Fruit fly (Drosophila melanogaster) whole organism, embryonic: ENCODE data around the gene Or85a.

Source experiments
- Abd-B ChIP-seq: fragments of 200-800 bp; sonication (Bioruptor generic); optimal IDR thresholded peaks from 2 replicates; lab custom pipeline; 2018; ENCODE audit warnings: missing biosample characterization, mild to moderate bottlenecking, missing genetic modification characterization, moderate library complexity
- Antp ChIP-seq: fragments of 200-800 bp; sonication (Bioruptor generic); optimal IDR thresholded peaks from 3 replicates; lab custom pipeline; 2016; ENCODE audit warnings: missing biosample characterization, missing genetic modification characterization
- BEAF-32 ChIP-seq: fragments of 200-800 bp; sonication (Bioruptor generic); optimal IDR thresholded peaks from 3 replicates; lab custom pipeline; 2017; ENCODE audit warnings: missing biosample characterization, missing genetic modification characterization, mild to moderate bottlenecking, moderate library complexity, missing genetic modification reagents
- Bgb ChIP-seq: fragments of 200-800 bp; sonication (Bioruptor generic); IDR thresholded peaks from 2 replicates; pipeline ENCODE4 v1.3.6; 2022; ENCODE audit warnings: missing biosample characterization, missing genetic modification characterization; ENCODE audit not compliant: partially characterized antibody
- Bteb2 ChIP-seq: fragments of 200-800 bp; sonication (Bioruptor generic); optimal IDR thresholded peaks from 2 replicates; lab custom pipeline; 2016; ENCODE audit warnings: missing biosample characterization, missing genetic modification characterization
- CG10543 ChIP-seq: fragments of 200-800 bp; sonication (Bioruptor generic); optimal IDR thresholded peaks from 3 replicates; lab custom pipeline; 2017; ENCODE audit warnings: missing biosample characterization, mild to moderate bottlenecking, missing genetic modification characterization, moderate library complexity
- CG11093 ChIP-seq: fragments of 200-800 bp; sonication (Bioruptor generic); IDR thresholded peaks from 3 replicates; pipeline ENCODE4 v1.3.6; 2022; ENCODE audit warnings: missing biosample characterization, missing genetic modification characterization
- CG11504 ChIP-seq: fragments of 200-800 bp; sonication (Bioruptor generic); optimal IDR thresholded peaks from 3 replicates; lab custom pipeline; 2019; ENCODE audit warnings: missing biosample characterization, mild to moderate bottlenecking, missing genetic modification characterization, moderate library complexity
- CG13287 ChIP-seq: fragments of 200-800 bp; sonication (Bioruptor generic); IDR thresholded peaks from 2 replicates; pipeline ENCODE4 v1.3.6; 2022; ENCODE audit warnings: missing biosample characterization, missing genetic modification characterization; ENCODE audit not compliant: partially characterized antibody
- CG15601 ChIP-seq: fragments of 200-800 bp; sonication (Bioruptor generic); optimal IDR thresholded peaks from 3 replicates; lab custom pipeline; 2019; ENCODE audit warnings: missing biosample characterization, mild to moderate bottlenecking, missing genetic modification characterization, moderate library complexity
- CG16779 ChIP-seq: fragments of 200-800 bp; sonication (Bioruptor generic); IDR thresholded peaks from 2 replicates; pipeline ENCODE4 v1.3.6; 2022; ENCODE audit warnings: missing biosample characterization, missing genetic modification characterization
- CG17359 ChIP-seq: fragments of 200-800 bp; sonication (Bioruptor generic); optimal IDR thresholded peaks from 3 replicates; lab custom pipeline; 2018; ENCODE audit warnings: missing biosample characterization, mild to moderate bottlenecking, missing genetic modification characterization, moderate library complexity
- CG18262 ChIP-seq: fragments of 200-800 bp; optimal IDR thresholded peaks from 3 replicates; lab custom pipeline; 2019; ENCODE audit warnings: missing biosample characterization, mild to moderate bottlenecking, missing genetic modification characterization, moderate library complexity
- CG2678 ChIP-seq: fragments of 200-800 bp; sonication (Bioruptor generic); optimal IDR thresholded peaks from 3 replicates; lab custom pipeline; 2019; ENCODE audit warnings: missing biosample characterization, mild to moderate bottlenecking, missing genetic modification characterization, moderate library complexity
- CG32772 ChIP-seq: fragments of 200-800 bp; sonication (Bioruptor generic); IDR thresholded peaks from 2 replicates; pipeline ENCODE4 v1.3.6; 2022; ENCODE audit warnings: missing biosample characterization, missing genetic modification characterization
- CG3726 ChIP-seq: fragments of 200-800 bp; sonication (Bioruptor generic); IDR thresholded peaks from 3 replicates; pipeline ENCODE4, ENCODE4 v1.3.6; 2022; ENCODE audit warnings: missing biosample characterization, missing genetic modification characterization
- CG3995 ChIP-seq: fragments of 200-800 bp; sonication (Bioruptor generic); optimal IDR thresholded peaks from 3 replicates; lab custom pipeline; 2016; ENCODE audit warnings: missing biosample characterization, missing genetic modification characterization
- CG4328 ChIP-seq: fragments of 200-800 bp; sonication (Bioruptor generic); optimal IDR thresholded peaks from 3 replicates; lab custom pipeline; 2017; ENCODE audit warnings: missing biosample characterization, missing genetic modification reagents, missing genetic modification characterization
- CG6854 ChIP-seq: fragments of 200-800 bp; sonication (Bioruptor generic); optimal IDR thresholded peaks from 3 replicates; lab custom pipeline; 2017; ENCODE audit warnings: missing biosample characterization, mild to moderate bottlenecking, missing genetic modification characterization
- CG7357 ChIP-seq: fragments of 200-800 bp; sonication (Bioruptor generic); IDR thresholded peaks from 3 replicates; pipeline ENCODE4 v1.3.6; 2022; ENCODE audit warnings: missing biosample characterization, missing genetic modification characterization
- CG7745 ChIP-seq: fragments of 200-800 bp; sonication (Bioruptor generic); optimal IDR thresholded peaks from 2 replicates; lab custom pipeline; 2018; ENCODE audit warnings: missing biosample characterization, mild to moderate bottlenecking, missing genetic modification characterization, moderate library complexity
- Camta ChIP-seq: fragments of 200-800 bp; sonication (Bioruptor generic); optimal IDR thresholded peaks from 2 replicates; lab custom pipeline; 2016; ENCODE audit warnings: missing biosample characterization, missing genetic modification characterization
- D ChIP-seq, 2 experiments: fragments of 200-800 bp in 1 of 2; fragments of >200 bp in 1 of 2; sonication (Bioruptor generic) in 1 of 2; optimal IDR thresholded peaks; 2 replicates in 1 of 2; 3 replicates in 1 of 2; lab custom pipeline; 2017; ENCODE audit warnings: mild to moderate bottlenecking in 1 of 2, missing biosample characterization in 1 of 2, missing genetic modification characterization in 1 of 2, missing genetic modification reagents in 1 of 2
- Dp ChIP-seq: fragments of 200-800 bp; sonication (Bioruptor generic); optimal IDR thresholded peaks from 2 replicates; lab custom pipeline; 2018; ENCODE audit warnings: missing biosample characterization, mild to moderate bottlenecking, missing genetic modification characterization, moderate library complexity
- ERR ChIP-seq: fragments of 200-800 bp; sonication (Bioruptor generic); optimal IDR thresholded peaks from 2 replicates; lab custom pipeline; 2016; ENCODE audit warnings: missing biosample characterization, missing genetic modification characterization
- Gsc ChIP-seq: fragments of 200-800 bp; sonication (Bioruptor generic); IDR thresholded peaks from 2 replicates; pipeline ENCODE4 v1.3.6; 2022; ENCODE audit warnings: missing biosample characterization, missing genetic modification characterization
- HHEX ChIP-seq: fragments of 200-800 bp; sonication (Bioruptor generic); optimal IDR thresholded peaks from 3 replicates; lab custom pipeline; 2017; ENCODE audit warnings: missing biosample characterization, mild to moderate bottlenecking, missing genetic modification characterization, missing genetic modification reagents
- Hmx ChIP-seq: fragments of 200-800 bp; sonication (Bioruptor generic); optimal IDR thresholded peaks from 2 replicates; lab custom pipeline; 2016; ENCODE audit warnings: missing biosample characterization, missing genetic modification characterization
- Mes4 ChIP-seq: fragments of 200-800 bp; sonication (Bioruptor generic); optimal IDR thresholded peaks from 2 replicates; lab custom pipeline; 2016; ENCODE audit warnings: missing biosample characterization, missing genetic modification characterization
- Myb ChIP-seq: fragments of 200-800 bp; sonication (Bioruptor generic); optimal IDR thresholded peaks from 2 replicates; lab custom pipeline; 2016; ENCODE audit warnings: missing biosample characterization, missing genetic modification characterization
- Nf-YC ChIP-seq: fragments of 200-800 bp; optimal IDR thresholded peaks from 3 replicates; lab custom pipeline; 2019; ENCODE audit warnings: missing biosample characterization, mild to moderate bottlenecking, missing genetic modification characterization, moderate library complexity
- Oaz ChIP-seq: fragments of 200-800 bp; sonication (Bioruptor generic); IDR thresholded peaks from 2 replicates; pipeline ENCODE4 v1.3.6; 2022; ENCODE audit warnings: missing biosample characterization, missing genetic modification characterization
- Stat92E ChIP-seq, 3 experiments: fragments of >200 bp in 2 of 3; fragments of 200-800 bp in 1 of 3; sonication (Bioruptor generic) in 1 of 3; optimal IDR thresholded peaks; 2 replicates each; lab custom pipeline; 2017 to 2019; ENCODE audit warnings: missing biosample characterization in 3 of 3, missing genetic modification characterization in 3 of 3, mild to moderate bottlenecking in 1 of 3, moderate library complexity in 1 of 3
- ap ChIP-seq: fragments of 200-800 bp; sonication (Bioruptor generic); IDR thresholded peaks from 2 replicates; pipeline ENCODE4 v1.3.6; 2022; ENCODE audit warnings: missing biosample characterization, missing genetic modification characterization
- az2 ChIP-seq: fragments of 200-800 bp; sonication (Bioruptor generic); optimal IDR thresholded peaks from 3 replicates; lab custom pipeline; 2016; ENCODE audit warnings: missing biosample characterization, missing genetic modification characterization
- bowl ChIP-seq: fragments of 200-800 bp; sonication (Bioruptor generic); IDR thresholded peaks from 2 replicates; pipeline ENCODE4 v1.3.6; 2022; ENCODE audit warnings: missing biosample characterization, missing genetic modification characterization
- chif ChIP-seq, 2 experiments: fragments of 200-800 bp; sonication (Bioruptor generic); optimal IDR thresholded peaks; 3 replicates each; lab custom pipeline; 2016; ENCODE audit warnings: missing biosample characterization in 2 of 2, missing genetic modification characterization in 2 of 2
- crol ChIP-seq: fragments of 200-800 bp; sonication (Bioruptor generic); IDR thresholded peaks from 2 replicates; pipeline ENCODE4 v1.3.6; 2022; ENCODE audit warnings: missing biosample characterization, missing genetic modification characterization
- esg ChIP-seq: fragments of 200-800 bp; sonication (Bioruptor generic); conservative IDR thresholded peaks from 2 replicates; pipeline ENCODE4 v1.3.6; 2022; ENCODE audit warnings: missing biosample characterization, missing genetic modification characterization
- ham ChIP-seq: fragments of 200-800 bp; sonication (Bioruptor generic); IDR thresholded peaks from 2 replicates; pipeline ENCODE4 v1.3.6; 2022; ENCODE audit warnings: missing biosample characterization, missing genetic modification characterization
- jigr1 ChIP-seq: fragments of 200-800 bp; sonication (Bioruptor generic); IDR thresholded peaks from 3 replicates; pipeline ENCODE4 v1.3.6; 2022; ENCODE audit warnings: missing biosample characterization, missing genetic modification characterization
- lilli ChIP-seq: fragments of 200-800 bp; sonication (Bioruptor generic); optimal IDR thresholded peaks from 3 replicates; lab custom pipeline; 2016; ENCODE audit warnings: missing biosample characterization, missing genetic modification characterization
- luna ChIP-seq: fragments of 200-800 bp; sonication (Bioruptor generic); optimal IDR thresholded peaks from 2 replicates; lab custom pipeline; 2016; ENCODE audit warnings: missing biosample characterization, missing genetic modification characterization
- pan ChIP-seq, 4 experiments: fragments of >200 bp in 3 of 4; fragments of 200-800 bp in 1 of 4; sonication (Bioruptor generic) in 1 of 4; optimal IDR thresholded peaks in 3 of 4; IDR thresholded peaks in 1 of 4; 2 replicates each; pipeline versions ENCODE4 v1.3.6 to Lab custom; 2017 to 2022; ENCODE audit warnings: missing biosample characterization in 2 of 4, missing genetic modification characterization in 2 of 4, mixed read lengths in 1 of 4
- pfk ChIP-seq: fragments of 200-800 bp; sonication (Bioruptor generic); optimal IDR thresholded peaks from 2 replicates; lab custom pipeline; 2018; ENCODE audit warnings: missing biosample characterization, mild to moderate bottlenecking, missing genetic modification characterization, moderate library complexity
- pum ChIP-seq: fragments of 200-800 bp; sonication (Bioruptor generic); optimal IDR thresholded peaks from 2 replicates; lab custom pipeline; 2016; ENCODE audit warnings: missing biosample characterization, missing genetic modification characterization
- sisA ChIP-seq: fragments of 200-800 bp; sonication (Bioruptor generic); IDR thresholded peaks from 2 replicates; pipeline ENCODE4 v1.3.6; 2022; ENCODE audit warnings: missing biosample characterization, missing genetic modification characterization
- sna ChIP-seq: fragments of 200-800 bp; sonication (Bioruptor generic); IDR thresholded peaks from 2 replicates; pipeline ENCODE4 v1.3.6; 2022; ENCODE audit warnings: missing biosample characterization, missing genetic modification characterization; ENCODE audit not compliant: partially characterized antibody

Gene Or85a

dm6 chr3R:8300928-8301752 lies 20.4 kb upstream of the Or85a start, which contains the start of the genes CG9626 and mRpL1:
Gene CG9626 (minus strand): TSS chr3R:8300978.
Gene mRpL1 (plus strand): TSS chr3R:8301440.
- TF ChIP-seq CG17359 (tag; lab: Kevin White, UChicago) (no peak), HHEX (GFP tag; lab: Kevin White, UChicago) (no peak), bowl (GFP tag; lab: Robert Waterston, UW) (no peak), pum (GFP tag; lab: Kevin White, UChicago) (peak; percentile 1), Bgb (GFP tag; lab: Robert Waterston, UW) (0 out of 2 replicates have a peak, but pooled peaks have one; percentile 23), Myb (GFP tag; lab: Kevin White, UChicago) (peak; percentile 99), Nf-YC (tag; lab: Kevin White, UChicago) (no peak), CG10543 (GFP tag; lab: Kevin White, UChicago) (no peak), CG2678 (tag; lab: Kevin White, UChicago) (no peak), CG11504 (tag; lab: Kevin White, UChicago) (no peak), Mes4 (GFP tag; lab: Kevin White, UChicago) (no peak), CG18262 (tag; lab: Kevin White, UChicago) (no peak), sna (no peak), crol (GFP tag; lab: Robert Waterston, UW) (no peak), CG13287 (GFP tag; lab: Robert Waterston, UW) (peak; percentile 60), Antp (GFP tag; lab: Kevin White, UChicago) (no peak), CG6854 (GFP tag; lab: Kevin White, UChicago) (no peak), esg (no peak), Gsc (GFP tag; lab: Robert Waterston, UW) (no peak), Stat92E (GFP tag; optimal IDR thresholded peaks at IDR 0.05; lab: Kevin White, UChicago) (no peak), Oaz (no peak), CG32772 (no peak), ERR (peak; percentile 16), pan (optimal IDR thresholded peaks at IDR 0.05; lab: Kevin White, UChicago) (no peak), pan (GFP tag; optimal IDR thresholded peaks at IDR 0.05 in 1 of 2, IDR thresholded peaks at IDR 0.05 in 1 of 2) (no peak), Camta (peak; percentile 31), jigr1 (GFP tag; lab: Robert Waterston, UW) (no peak), luna (GFP tag; lab: Kevin White, UChicago) (no peak), D (optimal IDR thresholded peaks at IDR 0.05; lab: Kevin White, UChicago) (no peak), D (GFP tag; optimal IDR thresholded peaks at IDR 0.05; lab: Kevin White, UChicago) (no peak), CG3995 (no peak), CG3726 (GFP tag; lab: Robert Waterston, UW) (no peak), pfk (no peak), CG4328 (GFP tag; lab: Kevin White, UChicago) (no peak), chif (GFP tag; optimal IDR thresholded peaks at IDR 0.05; lab: Kevin White, UChicago) (peak in 1 of 2 experiments; percentile 29), Abd-B (GFP tag; lab: Kevin White, UChicago) (peak; percentile 78), CG7357 (GFP tag; lab: Robert Waterston, UW) (no peak), Bteb2 (GFP tag; lab: Kevin White, UChicago) (no peak), lilli (no peak), Dp (GFP tag; lab: Kevin White, UChicago) (peak; percentile 58), sisA (GFP tag; lab: Robert Waterston, UW) (0 out of 2 replicates have a peak, but pooled peaks have one; percentile 21), ham (GFP tag; lab: Robert Waterston, UW) (no peak), ap (GFP tag; lab: Robert Waterston, UW) (no peak), CG11093 (GFP tag; lab: Robert Waterston, UW) (no peak), BEAF-32 (GFP tag; lab: Kevin White, UChicago) (peak; percentile 58), CG16779 (GFP tag; lab: Robert Waterston, UW) (no peak), CG15601 (no peak), Hmx (GFP tag; lab: Kevin White, UChicago) (no peak), CG7745 (tag; lab: Kevin White, UChicago) (no peak), az2 (GFP tag; lab: Kevin White, UChicago) (no peak)
